Fruit fly (Drosophila melanogaster): ENCODE data around the gene kairos.
A peak's percentile ranks its signal among the peaks of the same experiment; 100 is the strongest.

The kairos gene

dm6 chrX:18356141-18356600 lies at the start of gene kairos:
kairos (minus strand) TSS chrX:18356191.
- TF ChIP-seq fd96Ca (GFP tag; IDR thresholded peaks at IDR 0.05), result no peak
- peak; percentile 25; the same call in 1 of the 3 replicates for TF ChIP-seq CG4496 (GFP tag; IDR thresholded peaks at IDR 0.05)
- TF ChIP-seq Snoo (tag; optimal IDR thresholded peaks at IDR 0.05), result no peak
- TF ChIP-seq CG8301 (tag; optimal IDR thresholded peaks at IDR 0.05), result no peak
- no peak for TF ChIP-seq gl (tag; optimal IDR thresholded peaks at IDR 0.05)
- no peak for TF ChIP-seq CG12605 (GFP tag; IDR thresholded peaks at IDR 0.05)
- TF ChIP-seq CG8159 (tag; optimal IDR thresholded peaks at IDR 0.05), result no peak
- no peak for TF ChIP-seq CG9948 (tag; optimal IDR thresholded peaks at IDR 0.05)
- peak; percentile 75 for TF ChIP-seq CG13204 (GFP tag; optimal IDR thresholded peaks at IDR 0.05)
- TF ChIP-seq CG17806 (tag; optimal IDR thresholded peaks at IDR 0.05), result no peak
- TF ChIP-seq CG10348 (GFP tag; IDR thresholded peaks at IDR 0.05), result no peak

- peak; percentile 20 for TF ChIP-seq CG34367 (tag; optimal IDR thresholded peaks at IDR 0.05)
- peak; percentile 32 for TF ChIP-seq Pif1B (GFP tag; optimal IDR thresholded peaks at IDR 0.05)
- TF ChIP-seq fd96Ca (GFP tag; IDR thresholded peaks at IDR 0.05), result peak; percentile 62
- peak; percentile 42; the same call in 1 of the 2 replicates for TF ChIP-seq CG12605 (GFP tag; IDR thresholded peaks at IDR 0.05)
- TF ChIP-seq gl (tag; optimal IDR thresholded peaks at IDR 0.05), result no peak
- peak; percentile 55 for TF ChIP-seq CG8301 (tag; optimal IDR thresholded peaks at IDR 0.05)
- no peak for TF ChIP-seq CG15710 (tag; optimal IDR thresholded peaks at IDR 0.05)
- peak; percentile 28 for TF ChIP-seq Pif1A (GFP tag; optimal IDR thresholded peaks at IDR 0.05)
- peak; percentile 71 for TF ChIP-seq CG14655 (GFP tag; optimal IDR thresholded peaks at IDR 0.05)
- no peak for TF ChIP-seq CG13204 (GFP tag; optimal IDR thresholded peaks at IDR 0.05)
- peak; percentile 38 for TF ChIP-seq CG8159 (tag; optimal IDR thresholded peaks at IDR 0.05)
- no peak for TF ChIP-seq CG17806 (tag; optimal IDR thresholded peaks at IDR 0.05)
- peak; percentile 40; the same call in 1 of the 2 replicates for TF ChIP-seq Ets98B (GFP tag; IDR thresholded peaks at IDR 0.05)
- TF ChIP-seq CG4496 (GFP tag; IDR thresholded peaks at IDR 0.05), result peak; percentile 60; the same call in 2 of the 3 replicates
- no peak for TF ChIP-seq rn (GFP tag; IDR thresholded peaks at IDR 0.05)
- TF ChIP-seq D1 (tag; optimal IDR thresholded peaks at IDR 0.05), result no peak
- TF ChIP-seq Snoo (tag; optimal IDR thresholded peaks at IDR 0.05), result no peak
- TF ChIP-seq CG32121 (GFP tag; IDR thresholded peaks at IDR 0.05), result peak; percentile 67
- no peak for TF ChIP-seq EcR (GFP tag; optimal IDR thresholded peaks at IDR 0.05)
- peak; percentile 28; the same call in 1 of the 2 replicates for TF ChIP-seq CG10348 (GFP tag; IDR thresholded peaks at IDR 0.05)
- TF ChIP-seq CG9948 (tag; optimal IDR thresholded peaks at IDR 0.05), result peak; percentile 25
Observed at dm6 chrX:18405567-18406059, 49.6 kb upstream of the kairos start.

dm6 chrX:18404632-18405238 lies 48.7 kb upstream of the kairos start:
- TF ChIP-seq CG10348 (GFP tag; IDR thresholded peaks at IDR 0.05), result no peak
- TF ChIP-seq rn (GFP tag; IDR thresholded peaks at IDR 0.05), result no peak
- no peak; the same call in 1 of the 2 replicates for TF ChIP-seq Ets98B (GFP tag; IDR thresholded peaks at IDR 0.05)
- TF ChIP-seq CG9948 (tag; optimal IDR thresholded peaks at IDR 0.05), result peak; percentile 44
- TF ChIP-seq CG13204 (GFP tag; optimal IDR thresholded peaks at IDR 0.05), result no peak
- TF ChIP-seq CG8159 (tag; optimal IDR thresholded peaks at IDR 0.05), result peak; percentile 15
- TF ChIP-seq CG15710 (tag; optimal IDR thresholded peaks at IDR 0.05), result peak; percentile 13
- peak; percentile 6 for TF ChIP-seq gl (tag; optimal IDR thresholded peaks at IDR 0.05)
- TF ChIP-seq CG32121 (GFP tag; IDR thresholded peaks at IDR 0.05), result 0 out of 2 replicates have a peak, but pooled peaks have one; percentile 8
- TF ChIP-seq CG12605 (GFP tag; IDR thresholded peaks at IDR 0.05), result peak; percentile 61
- peak; percentile 75 for TF ChIP-seq CG14655 (GFP tag; optimal IDR thresholded peaks at IDR 0.05)
- TF ChIP-seq CG4496 (GFP tag; IDR thresholded peaks at IDR 0.05), result peak; percentile 36; the same call in 1 of the 3 replicates
- peak; percentile 35 for TF ChIP-seq EcR (GFP tag; optimal IDR thresholded peaks at IDR 0.05)
- peak; percentile 51 for TF ChIP-seq CG8301 (tag; optimal IDR thresholded peaks at IDR 0.05)

- TF ChIP-seq CG17806 (tag; optimal IDR thresholded peaks at IDR 0.05), result no peak
- no peak for TF ChIP-seq CG10348 (GFP tag; IDR thresholded peaks at IDR 0.05)
- TF ChIP-seq D1 (tag; optimal IDR thresholded peaks at IDR 0.05), result no peak
- TF ChIP-seq Ets98B (GFP tag; IDR thresholded peaks at IDR 0.05), result 0 out of 2 replicates have a peak, but pooled peaks have one; percentile 31
- no peak for TF ChIP-seq CG32121 (GFP tag; IDR thresholded peaks at IDR 0.05)
- no peak for TF ChIP-seq CG12605 (GFP tag; IDR thresholded peaks at IDR 0.05)
- peak; percentile 59 for TF ChIP-seq EcR (GFP tag; optimal IDR thresholded peaks at IDR 0.05)
- no peak for TF ChIP-seq Snoo (tag; optimal IDR thresholded peaks at IDR 0.05)
Observed at dm6 chrX:18404150-18404631, 48.2 kb upstream of the kairos start.

dm6 chrX:18402564-18402963 lies 46.6 kb upstream of the kairos start:
- TF ChIP-seq D1 (tag; optimal IDR thresholded peaks at IDR 0.05) (no peak), CG4496 (GFP tag; IDR thresholded peaks at IDR 0.05) (no peak), CG32121 (GFP tag; IDR thresholded peaks at IDR 0.05) (no peak), EcR (GFP tag; optimal IDR thresholded peaks at IDR 0.05) (no peak), CG34367 (tag; optimal IDR thresholded peaks at IDR 0.05) (no peak), gl (tag; optimal IDR thresholded peaks at IDR 0.05) (no peak), CG12605 (GFP tag; IDR thresholded peaks at IDR 0.05) (no peak), Ets98B (GFP tag; IDR thresholded peaks at IDR 0.05) (no peak)

- TF ChIP-seq CG9948 (tag; optimal IDR thresholded peaks at IDR 0.05), result no peak
- no peak for TF ChIP-seq Ets98B (GFP tag; IDR thresholded peaks at IDR 0.05)
- TF ChIP-seq fd96Ca (GFP tag; IDR thresholded peaks at IDR 0.05), result no peak
- no peak for TF ChIP-seq rn (GFP tag; IDR thresholded peaks at IDR 0.05)
- no peak for TF ChIP-seq CG34367 (tag; optimal IDR thresholded peaks at IDR 0.05)
- TF ChIP-seq gl (tag; optimal IDR thresholded peaks at IDR 0.05), result no peak
- TF ChIP-seq CG4496 (GFP tag; IDR thresholded peaks at IDR 0.05), result no peak
- no peak for TF ChIP-seq CG13204 (GFP tag; optimal IDR thresholded peaks at IDR 0.05)
- no peak for TF ChIP-seq CG8159 (tag; optimal IDR thresholded peaks at IDR 0.05)
Observed at dm6 chrX:18399965-18400364, 44.0 kb upstream of the kairos start, which contains the start of gene CG34328. CG34328 (minus strand) TSS chrX:18400065.

Data from whole organism, pupa.